Fruit fly (Drosophila melanogaster) whole organism, embryonic: ENCODE results near the gene Eip63E.
A peak's percentile ranks its signal among the peaks of the same experiment; 100 is the strongest.

ENCODE experiments used
- Bgb ChIP-seq: fragments of 200-800 bp; sonication (Bioruptor generic); IDR thresholded peaks from 2 replicates; pipeline ENCODE4 v1.3.6; 2022; ENCODE audit warnings: missing biosample characterization, missing genetic modification characterization; ENCODE audit not compliant: partially characterized antibody
- C15 ChIP-seq: fragments of 200-800 bp; sonication (Bioruptor generic); IDR thresholded peaks from 3 replicates; pipeline ENCODE4 v1.3.6; 2022; ENCODE audit warnings: missing biosample characterization, missing genetic modification characterization
- CG1024 ChIP-seq: fragments of 200-800 bp; sonication (Bioruptor generic); IDR thresholded peaks from 2 replicates; pipeline ENCODE4 v1.3.6; 2022; ENCODE audit warnings: missing biosample characterization, missing genetic modification characterization
- CG10654 ChIP-seq: fragments of 200-800 bp; sonication (Bioruptor generic); optimal IDR thresholded peaks from 2 replicates; lab custom pipeline; 2016; ENCODE audit warnings: missing biosample characterization, missing genetic modification characterization
- CG11504 ChIP-seq: fragments of 200-800 bp; sonication (Bioruptor generic); optimal IDR thresholded peaks from 3 replicates; lab custom pipeline; 2019; ENCODE audit warnings: missing biosample characterization, mild to moderate bottlenecking, missing genetic modification characterization, moderate library complexity
- CG12155 ChIP-seq: fragments of 200-800 bp; sonication (Bioruptor generic); optimal IDR thresholded peaks from 3 replicates; lab custom pipeline; 2016; ENCODE audit warnings: missing biosample characterization, missing genetic modification characterization
- CG12236 ChIP-seq: fragments of 200-800 bp; sonication (Bioruptor generic); optimal IDR thresholded peaks from 2 replicates; lab custom pipeline; 2016; ENCODE audit warnings: missing biosample characterization, missing genetic modification characterization
- CG12299 ChIP-seq: fragments of 200-800 bp; sonication (Bioruptor generic); optimal IDR thresholded peaks from 2 replicates; lab custom pipeline; 2018; ENCODE audit warnings: missing biosample characterization, mild to moderate bottlenecking, missing genetic modification characterization
- CG13894 ChIP-seq: fragments of 200-800 bp; sonication (Bioruptor generic); optimal IDR thresholded peaks from 3 replicates; lab custom pipeline; 2018; ENCODE audit warnings: missing biosample characterization, mild to moderate bottlenecking, missing genetic modification characterization, moderate library complexity
- CG14860 ChIP-seq: fragments of 200-800 bp; sonication (Bioruptor generic); IDR thresholded peaks from 3 replicates; pipeline ENCODE4 v1.3.6; 2022; ENCODE audit warnings: missing biosample characterization, missing genetic modification characterization; ENCODE audit not compliant: partially characterized antibody
- CG1792 ChIP-seq: fragments of 200-800 bp; sonication (Bioruptor generic); optimal IDR thresholded peaks from 2 replicates; lab custom pipeline; 2016; ENCODE audit warnings: missing biosample characterization, missing genetic modification characterization
- CG32772 ChIP-seq: fragments of 200-800 bp; sonication (Bioruptor generic); IDR thresholded peaks from 2 replicates; pipeline ENCODE4 v1.3.6; 2022; ENCODE audit warnings: missing biosample characterization, missing genetic modification characterization
- CG3726 ChIP-seq: fragments of 200-800 bp; sonication (Bioruptor generic); IDR thresholded peaks from 3 replicates; pipeline ENCODE4, ENCODE4 v1.3.6; 2022; ENCODE audit warnings: missing biosample characterization, missing genetic modification characterization
- CG7372 ChIP-seq: fragments of 200-800 bp; sonication (Bioruptor generic); IDR thresholded peaks from 2 replicates; pipeline ENCODE4 v1.3.6; 2022; ENCODE audit warnings: missing biosample characterization, missing genetic modification characterization
- CG8765 ChIP-seq: fragments of 200-800 bp; sonication (Bioruptor generic); IDR thresholded peaks from 2 replicates; pipeline ENCODE4 v1.3.6; 2022; ENCODE audit warnings: missing biosample characterization, missing genetic modification characterization
- CG9727 ChIP-seq: fragments of 200-800 bp; sonication (Bioruptor generic); optimal IDR thresholded peaks from 3 replicates; lab custom pipeline; 2017; ENCODE audit warnings: missing biosample characterization, mild to moderate bottlenecking, missing genetic modification characterization
- CG9797 ChIP-seq: fragments of 200-800 bp; sonication (Bioruptor generic); optimal IDR thresholded peaks from 3 replicates; lab custom pipeline; 2018; ENCODE audit warnings: missing biosample characterization, mild to moderate bottlenecking, missing genetic modification characterization
- CoRest ChIP-seq: fragments of 200-800 bp; sonication (Bioruptor generic); optimal IDR thresholded peaks from 3 replicates; lab custom pipeline; 2018; ENCODE audit warnings: missing biosample characterization, mild to moderate bottlenecking, missing genetic modification characterization, moderate library complexity
- HmgD ChIP-seq: fragments of 200-800 bp; sonication (Bioruptor generic); optimal IDR thresholded peaks from 3 replicates; lab custom pipeline; 2016; ENCODE audit warnings: missing biosample characterization, missing genetic modification characterization
- Lhr ChIP-seq: fragments of 200-800 bp; sonication (Bioruptor generic); optimal IDR thresholded peaks from 3 replicates; lab custom pipeline; 2017; ENCODE audit warnings: mild to moderate bottlenecking, missing biosample characterization, missing genetic modification reagents, missing genetic modification characterization
- Pdp1 ChIP-seq, 2 experiments: fragments of 200-800 bp; sonication (Bioruptor generic); optimal IDR thresholded peaks; 3 replicates each; lab custom pipeline; 2016; ENCODE audit warnings: missing biosample characterization in 2 of 2, missing genetic modification characterization in 2 of 2, mild to moderate bottlenecking in 1 of 2, moderate library complexity in 1 of 2
- Six4 ChIP-seq: fragments of 200-800 bp; sonication (Bioruptor generic); optimal IDR thresholded peaks from 2 replicates; lab custom pipeline; 2016; ENCODE audit warnings: missing biosample characterization, missing genetic modification characterization
- Sox102F ChIP-seq: fragments of 200-800 bp; sonication (Bioruptor generic); optimal IDR thresholded peaks from 2 replicates; lab custom pipeline; 2018; ENCODE audit warnings: missing biosample characterization, mild to moderate bottlenecking, missing genetic modification characterization, moderate library complexity
- Spps ChIP-seq: fragments of 200-800 bp; sonication (Bioruptor generic); optimal IDR thresholded peaks from 2 replicates; lab custom pipeline; 2018; ENCODE audit warnings: missing biosample characterization, mild to moderate bottlenecking, missing genetic modification characterization
- ap ChIP-seq: fragments of 200-800 bp; sonication (Bioruptor generic); IDR thresholded peaks from 2 replicates; pipeline ENCODE4 v1.3.6; 2022; ENCODE audit warnings: missing biosample characterization, missing genetic modification characterization
- ash1 ChIP-seq: fragments of 200-800 bp; sonication (Bioruptor generic); optimal IDR thresholded peaks from 2 replicates; lab custom pipeline; 2018; ENCODE audit warnings: missing biosample characterization, mild to moderate bottlenecking, missing genetic modification characterization
- cg ChIP-seq: fragments of 200-800 bp; sonication (Bioruptor generic); optimal IDR thresholded peaks from 3 replicates; lab custom pipeline; 2019; ENCODE audit warnings: missing biosample characterization, mild to moderate bottlenecking, missing genetic modification characterization, moderate library complexity
- eve ChIP-seq, 2 experiments: fragments of >200 bp; optimal IDR thresholded peaks; 2 replicates each; lab custom pipeline; 2017; ENCODE audit warnings: missing biosample characterization in 2 of 2, missing genetic modification characterization in 2 of 2
- fd96Cb ChIP-seq: fragments of 200-800 bp; sonication (Bioruptor generic); optimal IDR thresholded peaks from 2 replicates; lab custom pipeline; 2018; ENCODE audit warnings: missing biosample characterization, mild to moderate bottlenecking, missing genetic modification characterization, moderate library complexity
- gem ChIP-seq: fragments of 200-800 bp; sonication (Bioruptor generic); optimal IDR thresholded peaks from 2 replicates; lab custom pipeline; 2019; ENCODE audit warnings: missing biosample characterization, mild to moderate bottlenecking, missing genetic modification characterization, moderate library complexity
- ham ChIP-seq: fragments of 200-800 bp; sonication (Bioruptor generic); IDR thresholded peaks from 2 replicates; pipeline ENCODE4 v1.3.6; 2022; ENCODE audit warnings: missing biosample characterization, missing genetic modification characterization
- lbe ChIP-seq: fragments of 200-800 bp; sonication (Bioruptor generic); optimal IDR thresholded peaks from 2 replicates; lab custom pipeline; 2016; ENCODE audit warnings: missing biosample characterization, mild to moderate bottlenecking, missing genetic modification characterization
- lilli ChIP-seq: fragments of 200-800 bp; sonication (Bioruptor generic); optimal IDR thresholded peaks from 3 replicates; lab custom pipeline; 2016; ENCODE audit warnings: missing biosample characterization, missing genetic modification characterization
- lmd ChIP-seq: fragments of 200-800 bp; sonication (Bioruptor generic); IDR thresholded peaks from 2 replicates; pipeline ENCODE4 v1.3.6; 2022; ENCODE audit warnings: missing biosample characterization, missing genetic modification characterization
- luna ChIP-seq: fragments of 200-800 bp; sonication (Bioruptor generic); optimal IDR thresholded peaks from 2 replicates; lab custom pipeline; 2016; ENCODE audit warnings: missing biosample characterization, missing genetic modification characterization
- nerfin-1 ChIP-seq: fragments of 200-800 bp; sonication (Bioruptor generic); optimal IDR thresholded peaks from 3 replicates; lab custom pipeline; 2019; ENCODE audit warnings: missing biosample characterization, mild to moderate bottlenecking, missing genetic modification characterization, moderate library complexity
- oc ChIP-seq: fragments of 200-800 bp; sonication (Bioruptor generic); optimal IDR thresholded peaks from 2 replicates; lab custom pipeline; 2018; ENCODE audit warnings: missing biosample characterization, mild to moderate bottlenecking, missing genetic modification characterization, moderate library complexity
- p53 ChIP-seq: fragments of 200-800 bp; sonication (Bioruptor generic); optimal IDR thresholded peaks from 2 replicates; lab custom pipeline; 2016; ENCODE audit warnings: missing biosample characterization, missing genetic modification characterization
- pfk ChIP-seq: fragments of 200-800 bp; sonication (Bioruptor generic); optimal IDR thresholded peaks from 2 replicates; lab custom pipeline; 2018; ENCODE audit warnings: missing biosample characterization, mild to moderate bottlenecking, missing genetic modification characterization, moderate library complexity
- pho ChIP-seq: fragments of 200-800 bp; sonication (Bioruptor generic); optimal IDR thresholded peaks from 2 replicates; lab custom pipeline; 2016; ENCODE audit warnings: missing biosample characterization, missing genetic modification characterization
- pita ChIP-seq: fragments of 200-800 bp; sonication (Bioruptor generic); optimal IDR thresholded peaks from 2 replicates; lab custom pipeline; 2017; ENCODE audit warnings: missing biosample characterization, mild to moderate bottlenecking, missing genetic modification characterization
- sisA ChIP-seq: fragments of 200-800 bp; sonication (Bioruptor generic); IDR thresholded peaks from 2 replicates; pipeline ENCODE4 v1.3.6; 2022; ENCODE audit warnings: missing biosample characterization, missing genetic modification characterization
- so ChIP-seq: fragments of 200-800 bp; sonication (Bioruptor generic); IDR thresholded peaks from 3 replicates; pipeline ENCODE4 v1.3.6; 2022; ENCODE audit warnings: missing biosample characterization, missing genetic modification characterization
- sug ChIP-seq: fragments of 200-800 bp; optimal IDR thresholded peaks from 2 replicates; lab custom pipeline; 2019; ENCODE audit warnings: missing biosample characterization, mild to moderate bottlenecking, missing genetic modification characterization, moderate library complexity
- tap ChIP-seq: fragments of 200-800 bp; optimal IDR thresholded peaks from 3 replicates; lab custom pipeline; 2019; ENCODE audit warnings: missing biosample characterization, mild to moderate bottlenecking, missing genetic modification characterization, moderate library complexity
- unpg ChIP-seq: fragments of 200-800 bp; sonication (Bioruptor generic); optimal IDR thresholded peaks from 3 replicates; lab custom pipeline; 2018; ENCODE audit warnings: missing biosample characterization, mild to moderate bottlenecking, missing genetic modification characterization, moderate library complexity
- vvl ChIP-seq: fragments of 200-800 bp; sonication (Bioruptor generic); IDR thresholded peaks from 2 replicates; pipeline ENCODE4 v1.3.6; 2022; ENCODE audit warnings: missing biosample characterization, missing genetic modification characterization
- zen ChIP-seq: fragments of 200-800 bp; sonication (Bioruptor generic); optimal IDR thresholded peaks from 3 replicates; lab custom pipeline; 2018; ENCODE audit warnings: missing biosample characterization, mild to moderate bottlenecking, missing genetic modification characterization, moderate library complexity
- zfh2 ChIP-seq: fragments of 200-800 bp; sonication (Bioruptor generic); optimal IDR thresholded peaks from 2 replicates; lab custom pipeline; 2016; ENCODE audit warnings: missing biosample characterization, missing genetic modification characterization

Eip63E gene

DNA sequence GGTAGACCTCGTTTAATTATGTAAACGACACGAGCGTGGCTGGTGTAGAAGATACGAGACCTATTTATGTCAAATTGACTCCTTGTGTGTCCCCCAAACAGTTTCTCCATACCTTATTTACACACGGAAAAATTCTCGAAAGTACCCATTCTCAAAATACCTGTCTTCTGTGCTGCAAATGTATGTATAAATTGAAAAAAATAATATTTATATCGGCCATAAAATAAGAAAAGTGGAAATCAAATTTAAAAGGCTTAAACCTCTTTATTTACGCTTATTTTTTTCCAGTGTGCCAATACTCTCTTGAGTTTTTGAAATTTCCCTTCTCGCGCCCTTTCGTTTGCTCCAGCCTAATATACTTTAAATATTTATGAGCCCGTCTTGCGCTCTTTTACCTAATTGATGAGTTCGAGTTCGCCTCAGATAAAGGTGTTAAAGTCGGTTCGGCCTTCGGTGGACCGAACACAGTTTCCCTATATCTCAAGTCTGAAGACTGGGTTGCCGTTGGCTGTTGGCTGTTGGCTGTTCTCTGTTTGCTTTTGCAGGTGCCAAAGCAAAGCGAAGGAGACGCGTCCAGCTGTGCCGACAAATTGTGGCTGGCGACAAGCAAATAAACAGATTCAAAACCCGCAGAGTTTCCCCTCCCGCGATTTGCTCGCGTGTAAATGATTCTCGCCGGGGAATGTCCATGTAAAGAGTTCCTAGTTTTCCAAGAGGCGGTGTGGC lies 123.2 kb downstream of the Eip63E start (continued):
- TF ChIP-seq pho (GFP tag; lab: Kevin White, UChicago) (no peak), fd96Cb (tag; lab: Kevin White, UChicago) (peak; percentile 65), CG8765 (GFP tag; lab: Robert Waterston, UW) (no peak; the same call in 1 of the 2 replicates), vvl (GFP tag; lab: Robert Waterston, UW) (peak; percentile 93), C15 (GFP tag; lab: Robert Waterston, UW) (no peak), gem (peak; percentile 91), CG11504 (tag; lab: Kevin White, UChicago) (peak; percentile 72), sug (tag; lab: Kevin White, UChicago) (no peak), lmd (GFP tag; lab: Robert Waterston, UW) (peak; percentile 62), sisA (GFP tag; lab: Robert Waterston, UW) (peak; percentile 79), CG1024 (peak; percentile 47; the same call in 1 of the 2 replicates), CG1792 (GFP tag; lab: Kevin White, UChicago) (no peak), unpg (peak; percentile 87), oc (tag; lab: Kevin White, UChicago) (peak; percentile 79), CG12299 (tag; lab: Kevin White, UChicago) (peak; percentile 33), CG12236 (peak; percentile 55), p53 (GFP tag; lab: Kevin White, UChicago) (no peak), eve (GFP tag; optimal IDR thresholded peaks at IDR 0.05; lab: Kevin White, UChicago) (peak in 1 of 2 experiments; percentile 83), CG10654 (GFP tag; lab: Kevin White, UChicago) (peak; percentile 31), so (peak; percentile 60; the same call in 1 of the 3 replicates), Sox102F (peak; percentile 85), Lhr (peak; percentile 73), Pdp1 (GFP tag; optimal IDR thresholded peaks at IDR 0.05; lab: Kevin White, UChicago) (peak; percentile 65 to 68), CG12155 (GFP tag; lab: Kevin White, UChicago) (peak; percentile 67), cg (GFP tag; lab: Kevin White, UChicago) (no peak), luna (no peak), zfh2 (GFP tag; lab: Kevin White, UChicago) (no peak), CG14860 (no peak), CG13894 (no peak), CG3726 (GFP tag; lab: Robert Waterston, UW) (0 out of 3 replicates have a peak, but pooled peaks have one; percentile 44), ash1 (GFP tag; lab: Kevin White, UChicago) (no peak), HmgD (no peak), Spps (tag; lab: Kevin White, UChicago) (peak; percentile 77), CoRest (tag; lab: Kevin White, UChicago) (peak; percentile 84), ham (GFP tag; lab: Robert Waterston, UW) (no peak), ap (GFP tag; lab: Robert Waterston, UW) (0 out of 2 replicates have a peak, but pooled peaks have one; percentile 37), CG9797 (GFP tag; lab: Kevin White, UChicago) (no peak), CG9727 (peak; percentile 89), nerfin-1 (peak; percentile 64), tap (tag; lab: Kevin White, UChicago) (peak; percentile 85), pita (GFP tag; lab: Kevin White, UChicago) (no peak), CG7372 (GFP tag; lab: Robert Waterston, UW) (no peak), lilli (peak; percentile 71), lbe (no peak), pfk (GFP tag; lab: Kevin White, UChicago) (no peak), CG32772 (GFP tag; lab: Robert Waterston, UW) (peak; percentile 79), zen (tag; lab: Kevin White, UChicago) (peak; percentile 32), Six4 (GFP tag; lab: Kevin White, UChicago) (peak; percentile 72), Bgb (GFP tag; lab: Robert Waterston, UW) (no peak)
